Worm (Caenorhabditis elegans) whole organism, L4 larva: ENCODE measurements around the gene citk-2.

Experiments
- D1046.2 ChIP-seq: fragments of 200-800 bp; sonication (Bioruptor generic); IDR thresholded peaks from 2 replicates; pipeline ENCODE4 v1.3.6; 2022; ENCODE audit warnings: missing genetic modification characterization, missing compliant biosample characterization
- F10B5.3 ChIP-seq: sonication (generic microtip); optimal IDR thresholded peaks from 2 replicates; lab custom pipeline; 2016; ENCODE audit warnings: mild to moderate bottlenecking, missing genetic modification characterization, missing compliant biosample characterization
- F26F4.8 ChIP-seq: fragments of 200-800 bp; sonication (Bioruptor generic); conservative IDR thresholded peaks from 2 replicates; pipeline ENCODE4 v1.3.6; 2022; ENCODE audit warnings: missing genetic modification characterization, missing compliant biosample characterization
- F37D6.2 ChIP-seq: sonication (generic microtip); optimal IDR thresholded peaks from 2 replicates; lab custom pipeline; 2016; ENCODE audit warnings: mild to moderate bottlenecking, missing genetic modification characterization, missing compliant biosample characterization
- F44E2.7 ChIP-seq: fragments of 200-800 bp; sonication (Bioruptor generic); IDR thresholded peaks from 2 replicates; pipeline ENCODE4 v2.1.2; 2022; ENCODE audit warnings: missing genetic modification characterization, missing compliant biosample characterization
- R02D3.7 ChIP-seq: fragments of 150-350 bp; sonication (generic microtip); optimal IDR thresholded peaks from 3 replicates; lab custom pipeline; 2014; ENCODE audit warnings: missing biosample characterization, missing genetic modification characterization
- Y5F2A.4 ChIP-seq: fragments of 200-800 bp; sonication (Bioruptor generic); optimal IDR thresholded peaks from 2 replicates; lab custom pipeline; 2018; ENCODE audit warnings: mild to moderate bottlenecking, missing genetic modification characterization, missing compliant biosample characterization
- Y75B8A.6 ChIP-seq: fragments of 200-800 bp; sonication (Bioruptor generic); IDR thresholded peaks from 2 replicates; pipeline ENCODE4 v1.3.6; 2022; ENCODE audit warnings: missing genetic modification reagents, missing genetic modification characterization, missing compliant biosample characterization
- ZK546.5 ChIP-seq, 2 experiments: sonication (generic microtip); optimal IDR thresholded peaks; 2 replicates each; lab custom pipeline; 2017; ENCODE audit warnings: missing biosample characterization in 2 of 2, missing genetic modification characterization in 2 of 2
- aly-2 ChIP-seq: sonication (generic microtip); optimal IDR thresholded peaks from 2 replicates; lab custom pipeline; 2018; ENCODE audit warnings: missing biosample characterization, missing genetic modification characterization
- attf-4 ChIP-seq: sonication (generic microtip); optimal IDR thresholded peaks from 3 replicates; lab custom pipeline; 2017; ENCODE audit warnings: missing biosample characterization, missing genetic modification characterization
- ceh-32 ChIP-seq: sonication (generic microtip); optimal IDR thresholded peaks from 2 replicates; lab custom pipeline; 2016; ENCODE audit warnings: mild to moderate bottlenecking, missing genetic modification characterization, missing compliant biosample characterization; ENCODE audit not compliant: poor library complexity
- ceh-82 ChIP-seq: sonication (generic microtip); optimal IDR thresholded peaks from 2 replicates; lab custom pipeline; 2017; ENCODE audit warnings: missing biosample characterization, missing genetic modification characterization
- ces-1 ChIP-seq: fragments of 150-350 bp; sonication (generic microtip); optimal IDR thresholded peaks from 4 replicates; lab custom pipeline; 2014; ENCODE audit warnings: missing biosample characterization, missing genetic modification reagents, missing genetic modification characterization
- ctbp-1 ChIP-seq: fragments of 200-800 bp; sonication (Bioruptor generic); IDR thresholded peaks from 2 replicates; pipeline ENCODE4 v1.3.6; 2022; ENCODE audit warnings: missing genetic modification reagents, missing genetic modification characterization, missing compliant biosample characterization
- daf-16 ChIP-seq, 3 experiments: sonication (generic microtip); optimal IDR thresholded peaks; 2 replicates each; lab custom pipeline; 2016 to 2017; ENCODE audit warnings: missing genetic modification characterization in 3 of 3, missing genetic modification reagents in 3 of 3, mild to moderate bottlenecking in 2 of 3, missing compliant biosample characterization in 2 of 3, missing biosample characterization in 1 of 3, moderate library complexity in 1 of 3
- dmd-6 ChIP-seq: fragments of 200-800 bp; sonication (Bioruptor generic); IDR thresholded peaks from 2 replicates; pipeline ENCODE4 v1.3.6; 2022; ENCODE audit warnings: missing genetic modification reagents, missing genetic modification characterization, missing compliant biosample characterization
- dve-1 ChIP-seq: sonication (generic microtip); optimal IDR thresholded peaks from 2 replicates; lab custom pipeline; 2017; ENCODE audit warnings: antibody characterized with exemption, mild to moderate bottlenecking, missing genetic modification characterization, missing compliant biosample characterization; ENCODE audit not compliant: insufficient read depth
- fos-1 ChIP-seq: fragments of 150-350 bp; optimal IDR thresholded peaks from 2 replicates; lab custom pipeline; 2014; ENCODE audit warnings: missing biosample characterization, missing genetic modification characterization
- gei-8 ChIP-seq: fragments of 200-800 bp; sonication (Bioruptor generic); optimal IDR thresholded peaks from 2 replicates; lab custom pipeline; 2018; ENCODE audit warnings: mild to moderate bottlenecking, missing genetic modification characterization, missing compliant biosample characterization
- hlh-11 ChIP-seq: fragments of 200-800 bp; sonication (Bioruptor generic); optimal IDR thresholded peaks from 2 replicates; lab custom pipeline; 2018; ENCODE audit warnings: mild to moderate bottlenecking, missing genetic modification characterization, missing compliant biosample characterization
- hlh-30 ChIP-seq: sonication (generic microtip); optimal IDR thresholded peaks from 2 replicates; lab custom pipeline; 2017; ENCODE audit warnings: antibody characterized with exemption, mild to moderate bottlenecking, missing genetic modification characterization, missing compliant biosample characterization; ENCODE audit not compliant: insufficient read depth
- lim-7 ChIP-seq: fragments of 200-800 bp; sonication (Bioruptor generic); IDR thresholded peaks from 2 replicates; pipeline ENCODE4 v1.3.6; 2022; ENCODE audit warnings: missing genetic modification characterization, missing compliant biosample characterization
- lin-1 ChIP-seq: fragments of 200-800 bp; sonication (Bioruptor generic); IDR thresholded peaks from 2 replicates; pipeline ENCODE4 v1.3.6; 2022; ENCODE audit warnings: missing genetic modification reagents, missing genetic modification characterization, missing compliant biosample characterization
- lin-13 ChIP-seq: fragments of 150-350 bp; optimal IDR thresholded peaks from 2 replicates; lab custom pipeline; 2014; ENCODE audit warnings: missing biosample characterization, missing genetic modification reagents, missing genetic modification characterization
- lin-29 ChIP-seq: fragments of 200-800 bp; sonication (Bioruptor generic); IDR thresholded peaks from 2 replicates; pipeline ENCODE4 v1.3.6; 2022; ENCODE audit warnings: missing genetic modification reagents, missing genetic modification characterization, missing compliant biosample characterization
- lin-39 ChIP-seq: fragments of 150-350 bp; optimal IDR thresholded peaks from 2 replicates; lab custom pipeline; 2014; ENCODE audit warnings: missing biosample characterization, missing genetic modification reagents, missing genetic modification characterization
- madf-9 ChIP-seq: fragments of 200-800 bp; sonication (Bioruptor generic); conservative IDR thresholded peaks from 2 replicates; pipeline ENCODE4 v1.3.6; 2022; ENCODE audit warnings: missing genetic modification reagents, missing genetic modification characterization, missing compliant biosample characterization
- mdt-29 ChIP-seq: fragments of 200-800 bp; sonication (Bioruptor generic); IDR thresholded peaks from 2 replicates; pipeline ENCODE4 v1.3.6; 2022; ENCODE audit warnings: missing genetic modification reagents, missing genetic modification characterization, missing compliant biosample characterization
- mxl-3 ChIP-seq: fragments of 200-800 bp; sonication (Bioruptor generic); optimal IDR thresholded peaks from 2 replicates; lab custom pipeline; 2018; ENCODE audit warnings: mild to moderate bottlenecking, missing genetic modification characterization, missing compliant biosample characterization
- nhr-10 ChIP-seq: fragments of 150-350 bp; optimal IDR thresholded peaks from 2 replicates; lab custom pipeline; 2014; ENCODE audit warnings: missing biosample characterization, missing genetic modification characterization
- nhr-102 ChIP-seq: sonication (generic microtip); optimal IDR thresholded peaks from 2 replicates; lab custom pipeline; 2016; ENCODE audit warnings: mild to moderate bottlenecking, missing genetic modification characterization, moderate library complexity, missing compliant biosample characterization
- nhr-11 ChIP-seq: fragments of 150-350 bp; optimal IDR thresholded peaks from 2 replicates; lab custom pipeline; 2014; ENCODE audit warnings: missing biosample characterization, missing genetic modification characterization
- nhr-237 ChIP-seq: sonication (generic microtip); optimal IDR thresholded peaks from 2 replicates; lab custom pipeline; 2017; ENCODE audit warnings: missing biosample characterization, missing genetic modification characterization
- nhr-25 ChIP-seq: sonication (generic microtip); optimal IDR thresholded peaks from 2 replicates; lab custom pipeline; 2017; ENCODE audit warnings: missing genetic modification characterization, mild to moderate bottlenecking, missing compliant biosample characterization, antibody characterized with exemption, moderate library complexity, borderline replicate concordance; ENCODE audit not compliant: insufficient read depth
- nhr-28 ChIP-seq: fragments of 150-350 bp; optimal IDR thresholded peaks from 2 replicates; lab custom pipeline; 2014; ENCODE audit warnings: missing biosample characterization, missing genetic modification characterization
- nhr-6 ChIP-seq: fragments of 150-350 bp; optimal IDR thresholded peaks from 2 replicates; lab custom pipeline; 2014; ENCODE audit warnings: missing biosample characterization, missing genetic modification characterization
- pha-4 ChIP-seq, 2 experiments: fragments of 150-350 bp in 1 of 2; fragments of 200-800 bp in 1 of 2; sonication (Bioruptor generic) in 1 of 2; IDR thresholded peaks in 1 of 2; optimal IDR thresholded peaks in 1 of 2; 2 replicates each; pipeline versions ENCODE4 v1.3.6 to Lab custom; 2014 to 2022; ENCODE audit warnings: missing genetic modification characterization in 2 of 2, missing genetic modification reagents in 2 of 2, missing biosample characterization in 1 of 2, missing compliant biosample characterization in 1 of 2
- php-3 ChIP-seq: fragments of 200-800 bp; sonication (Bioruptor generic); IDR thresholded peaks from 2 replicates; pipeline ENCODE4 v1.3.6; 2022; ENCODE audit warnings: missing genetic modification reagents, missing genetic modification characterization, missing compliant biosample characterization
- rbr-2 ChIP-seq: sonication (generic microtip); optimal IDR thresholded peaks from 2 replicates; lab custom pipeline; 2016; ENCODE audit warnings: missing genotype, missing genetic modification characterization, missing compliant biosample characterization
- sdz-12 ChIP-seq: fragments of 200-800 bp; sonication (Bioruptor generic); optimal IDR thresholded peaks from 2 replicates; lab custom pipeline; 2018; ENCODE audit warnings: mild to moderate bottlenecking, missing genetic modification characterization, missing compliant biosample characterization
- skn-1 ChIP-seq: fragments of 150-350 bp; optimal IDR thresholded peaks from 2 replicates; lab custom pipeline; 2014; ENCODE audit warnings: missing biosample characterization, missing genetic modification characterization
- snpc-1.2 ChIP-seq: fragments of 200-800 bp; sonication (Bioruptor generic); IDR thresholded peaks from 2 replicates; pipeline ENCODE4 v1.3.6; 2022; ENCODE audit warnings: missing genetic modification reagents, missing genetic modification characterization, missing compliant biosample characterization
- spr-1 ChIP-seq: sonication (generic microtip); optimal IDR thresholded peaks from 2 replicates; lab custom pipeline; 2016; ENCODE audit warnings: mild to moderate bottlenecking, missing genetic modification characterization, missing compliant biosample characterization
- spr-3 ChIP-seq: fragments of 200-800 bp; sonication (Bioruptor generic); optimal IDR thresholded peaks from 2 replicates; lab custom pipeline; 2018; ENCODE audit warnings: mild to moderate bottlenecking, missing genetic modification characterization, missing compliant biosample characterization
- tra-1 ChIP-seq: fragments of 200-800 bp; sonication (Bioruptor generic); IDR thresholded peaks from 2 replicates; pipeline ENCODE4 v1.3.6; 2022; ENCODE audit warnings: missing genetic modification reagents, missing genetic modification characterization, missing compliant biosample characterization
- unc-62 ChIP-seq, 3 experiments: fragments of 150-350 bp in 1 of 3; sonication (generic microtip); optimal IDR thresholded peaks in 2 of 3; peaks in 1 of 3; 1 replicate in 1 of 3; 2 replicates in 2 of 3; lab custom pipeline; 2014 to 2017; ENCODE audit warnings: missing biosample characterization in 3 of 3, missing genetic modification characterization in 3 of 3, missing genetic modification reagents in 3 of 3, missing genotype in 1 of 3
- vab-7 ChIP-seq: fragments of 200-800 bp; sonication (Bioruptor generic); IDR thresholded peaks from 2 replicates; pipeline ENCODE4 v1.3.6; 2022; ENCODE audit warnings: missing genetic modification reagents, missing genetic modification characterization, missing compliant biosample characterization
- zfp-3 ChIP-seq: fragments of 200-800 bp; sonication (Bioruptor generic); conservative IDR thresholded peaks from 2 replicates; pipeline ENCODE4 v1.3.6; 2022; ENCODE audit warnings: missing genetic modification reagents, missing genetic modification characterization, missing compliant biosample characterization
- zip-2 ChIP-seq: fragments of 150-350 bp; optimal IDR thresholded peaks from 2 replicates; lab custom pipeline; 2014; ENCODE audit warnings: missing biosample characterization, missing genetic modification characterization

The citk-2 gene

DNA sequence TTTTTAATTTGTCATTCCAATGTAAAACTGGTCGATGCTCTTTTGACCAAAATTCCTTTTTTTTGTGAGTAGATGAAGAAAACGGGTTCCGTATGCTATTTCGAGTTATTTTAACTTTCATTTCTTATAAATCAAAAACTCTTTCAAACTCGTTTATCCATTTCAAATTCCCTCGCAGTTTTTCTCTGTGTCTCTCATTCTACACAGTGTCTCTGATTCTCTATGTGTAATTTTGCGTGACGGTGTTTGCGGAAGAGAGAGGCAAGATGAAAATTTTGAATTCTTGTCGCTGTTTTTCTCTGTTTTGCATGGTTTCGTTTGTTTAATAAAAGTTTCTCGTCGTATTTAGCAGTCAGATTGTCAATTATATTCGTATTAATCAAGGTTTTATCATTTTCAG is at the start of gene citk-2:
Gene citk-2, plus strand, starts transcription at position 399 of the 400 bp plus-strand sequence.
- TF ChIP-seq ZK546.5 (tag; optimal IDR thresholded peaks at IDR 0.05; lab: Kevin White, UChicago) = no peak
- TF ChIP-seq F37D6.2 (tag; lab: Kevin White, UChicago) = peak; percentile 29
- no peak for TF ChIP-seq nhr-102 (tag; lab: Kevin White, UChicago)
- peak; percentile 68; the same call in 1 of the 2 replicates for TF ChIP-seq lin-1 (GFP tag; lab: Robert Waterston, UW)
- TF ChIP-seq vab-7 = no peak
- no peak for TF ChIP-seq skn-1
- peak; percentile 66 for TF ChIP-seq hlh-11
- TF ChIP-seq lim-7 (GFP tag; lab: Robert Waterston, UW) = no peak
- TF ChIP-seq F26F4.8 (GFP tag; lab: Robert Waterston, UW) = no peak
- TF ChIP-seq lin-13 (GFP tag; lab: Kevin White, UChicago) = no peak
- TF ChIP-seq R02D3.7 (tag; lab: Kevin White, UChicago) = no peak
- TF ChIP-seq Y5F2A.4 = no peak
- no peak for TF ChIP-seq snpc-1.2 (GFP tag; lab: Robert Waterston, UW)
- TF ChIP-seq mxl-3 (GFP tag; lab: Kevin White, UChicago) = no peak
- no peak for TF ChIP-seq F44E2.7
- peak; percentile 26 for TF ChIP-seq nhr-25
- TF ChIP-seq php-3 (GFP tag; lab: Robert Waterston, UW) = no peak
- TF ChIP-seq attf-4 (tag; lab: Kevin White, UChicago) = no peak
- TF ChIP-seq madf-9 (GFP tag; lab: Robert Waterston, UW) = peak; percentile 68
- TF ChIP-seq aly-2 = no peak
- no peak for TF ChIP-seq nhr-237 (tag; lab: Kevin White, UChicago)
- no peak for TF ChIP-seq zfp-3 (GFP tag; lab: Robert Waterston, UW)
- no peak for TF ChIP-seq fos-1
- TF ChIP-seq dmd-6 (GFP tag; lab: Robert Waterston, UW) = peak; percentile 62
- TF ChIP-seq ceh-82 (tag; lab: Kevin White, UChicago) = no peak
- TF ChIP-seq D1046.2 (GFP tag; lab: Robert Waterston, UW) = no peak
- TF ChIP-seq sdz-12 (GFP tag; lab: Kevin White, UChicago) = no peak
- TF ChIP-seq Y75B8A.6 (GFP tag; lab: Robert Waterston, UW) = no peak
- no peak for TF ChIP-seq F10B5.3
- no peak for TF ChIP-seq ctbp-1 (GFP tag; lab: Robert Waterston, UW)
- no peak for TF ChIP-seq pha-4 (GFP tag; IDR thresholded peaks at IDR 0.05; lab: Robert Waterston, UW)
- peak; percentile 79 for TF ChIP-seq pha-4 (tag; optimal IDR thresholded peaks at IDR 0.05; lab: Kevin White, UChicago)
- TF ChIP-seq tra-1 (GFP tag; lab: Robert Waterston, UW) = no peak
- peak; percentile 42 for TF ChIP-seq zip-2 (tag; lab: Kevin White, UChicago)
- TF ChIP-seq gei-8 (GFP tag; lab: Kevin White, UChicago) = no peak
- TF ChIP-seq nhr-6 (tag; lab: Kevin White, UChicago) = peak; percentile 54
- TF ChIP-seq spr-1 (tag; lab: Kevin White, UChicago) = peak; percentile 45
- TF ChIP-seq lin-39 (tag; lab: Kevin White, UChicago) = no peak
- peak; percentile 74 for TF ChIP-seq nhr-11 (tag; lab: Kevin White, UChicago)
- no peak for TF ChIP-seq ces-1 (GFP tag; lab: Kevin White, UChicago)
- TF ChIP-seq dve-1 (tag; lab: Kevin White, UChicago) = no peak
- TF ChIP-seq ceh-32 (tag; lab: Kevin White, UChicago) = no peak
- TF ChIP-seq lin-29 (GFP tag; lab: Robert Waterston, UW) = no peak
- no peak for TF ChIP-seq daf-16 (GFP tag; optimal IDR thresholded peaks at IDR 0.05; lab: Kevin White, UChicago)
- TF ChIP-seq daf-16 (tag; optimal IDR thresholded peaks at IDR 0.05; lab: Kevin White, UChicago) = no peak
- peak; percentile 47 for TF ChIP-seq spr-3
- TF ChIP-seq unc-62 (GFP tag; optimal IDR thresholded peaks at IDR 0.05 in 1 of 2; lab: Kevin White, UChicago) = peak in 1 of 2 experiments; percentile 91
- no peak for TF ChIP-seq unc-62 (tag; optimal IDR thresholded peaks at IDR 0.05; lab: Kevin White, UChicago)
- no peak for TF ChIP-seq rbr-2 (tag; lab: Kevin White, UChicago)
- no peak for TF ChIP-seq hlh-30 (tag; lab: Kevin White, UChicago)
- no peak for TF ChIP-seq nhr-10 (tag; lab: Kevin White, UChicago)
- TF ChIP-seq nhr-28 (tag; lab: Kevin White, UChicago) = no peak
- TF ChIP-seq mdt-29 (GFP tag; lab: Robert Waterston, UW) = no peak
